Worm (Caenorhabditis elegans) whole organism, L4 larva: ENCODE data around the gene T26H8.5.
A peak's percentile ranks its signal among the peaks of the same experiment; 100 is the strongest.

Experiments
- D1046.2 ChIP-seq: fragments of 200-800 bp; sonication (Bioruptor generic); IDR thresholded peaks from 2 replicates; pipeline ENCODE4 v1.3.6; 2022; ENCODE audit warnings: missing genetic modification characterization, missing compliant biosample characterization
- T20F7.1 ChIP-seq: fragments of 200-800 bp; sonication (Bioruptor generic); optimal IDR thresholded peaks from 2 replicates; lab custom pipeline; 2018; ENCODE audit warnings: mild to moderate bottlenecking, missing genetic modification characterization, missing compliant biosample characterization
- Y75B8A.6 ChIP-seq: fragments of 200-800 bp; sonication (Bioruptor generic); IDR thresholded peaks from 2 replicates; pipeline ENCODE4 v1.3.6; 2022; ENCODE audit warnings: missing genetic modification reagents, missing genetic modification characterization, missing compliant biosample characterization
- aha-1 ChIP-seq: fragments of 150-350 bp; peaks from one replicate; lab custom pipeline; 2014; ENCODE audit warnings: missing biosample characterization, missing genetic modification characterization
- ama-1 ChIP-seq: fragments of 150-350 bp; optimal IDR thresholded peaks from 2 replicates; lab custom pipeline; 2014; ENCODE audit warnings: inconsistent platforms, mixed read lengths
- arid-1 ChIP-seq: fragments of 200-800 bp; sonication (Bioruptor generic); conservative IDR thresholded peaks from 2 replicates; pipeline ENCODE4 v1.3.6; 2022; ENCODE audit warnings: missing genetic modification reagents, missing genetic modification characterization, missing compliant biosample characterization
- attf-4 ChIP-seq: sonication (generic microtip); optimal IDR thresholded peaks from 3 replicates; lab custom pipeline; 2017; ENCODE audit warnings: missing biosample characterization, missing genetic modification characterization
- ceh-28 ChIP-seq: fragments of 150-350 bp; optimal IDR thresholded peaks from 2 replicates; lab custom pipeline; 2014; ENCODE audit warnings: missing biosample characterization, missing genetic modification reagents, missing genetic modification characterization
- ceh-62 ChIP-seq: sonication (generic microtip); optimal IDR thresholded peaks from 2 replicates; lab custom pipeline; 2017; ENCODE audit warnings: missing biosample characterization, missing genetic modification characterization
- ces-1 ChIP-seq: fragments of 150-350 bp; sonication (generic microtip); optimal IDR thresholded peaks from 4 replicates; lab custom pipeline; 2014; ENCODE audit warnings: missing biosample characterization, missing genetic modification reagents, missing genetic modification characterization
- daf-12 ChIP-seq: fragments of 150-350 bp; optimal IDR thresholded peaks from 2 replicates; lab custom pipeline; 2014; ENCODE audit warnings: missing biosample characterization, missing genetic modification reagents, missing genetic modification characterization
- daf-16 ChIP-seq, 3 experiments: sonication (generic microtip); optimal IDR thresholded peaks; 2 replicates each; lab custom pipeline; 2016 to 2017; ENCODE audit warnings: missing genetic modification characterization in 3 of 3, missing genetic modification reagents in 3 of 3, mild to moderate bottlenecking in 2 of 3, missing compliant biosample characterization in 2 of 3, missing biosample characterization in 1 of 3, moderate library complexity in 1 of 3
- daf-19 ChIP-seq: fragments of 200-800 bp; sonication (Bioruptor generic); conservative IDR thresholded peaks from 2 replicates; pipeline ENCODE4 v1.3.6; 2022; ENCODE audit warnings: missing genetic modification characterization, missing compliant biosample characterization
- duxl-1 ChIP-seq: sonication (generic microtip); optimal IDR thresholded peaks from 2 replicates; lab custom pipeline; 2016; ENCODE audit warnings: mild to moderate bottlenecking, missing genetic modification characterization, moderate library complexity, missing compliant biosample characterization; ENCODE audit not compliant: poor library complexity
- dve-1 ChIP-seq: sonication (generic microtip); optimal IDR thresholded peaks from 2 replicates; lab custom pipeline; 2017; ENCODE audit warnings: antibody characterized with exemption, mild to moderate bottlenecking, missing genetic modification characterization, missing compliant biosample characterization; ENCODE audit not compliant: insufficient read depth
- fos-1 ChIP-seq: fragments of 150-350 bp; optimal IDR thresholded peaks from 2 replicates; lab custom pipeline; 2014; ENCODE audit warnings: missing biosample characterization, missing genetic modification characterization
- lin-38 ChIP-seq: fragments of 200-800 bp; sonication (Bioruptor generic); IDR thresholded peaks from 2 replicates; pipeline ENCODE4 v1.3.6; 2022; ENCODE audit warnings: missing genetic modification reagents, missing genetic modification characterization, missing compliant biosample characterization
- lsy-2 ChIP-seq, 2 experiments: fragments of 150-350 bp in 1 of 2; sonication (generic microtip) in 1 of 2; optimal IDR thresholded peaks; 2 replicates each; lab custom pipeline; 2014 to 2017; ENCODE audit warnings: missing biosample characterization in 2 of 2, missing genetic modification characterization in 2 of 2
- mes-2 ChIP-seq: sonication (generic microtip); optimal IDR thresholded peaks from 2 replicates; lab custom pipeline; 2016; ENCODE audit warnings: missing genotype, mild to moderate bottlenecking, missing genetic modification characterization, missing compliant biosample characterization; ENCODE audit not compliant: poor library complexity, severe bottlenecking
- mxl-2 ChIP-seq: fragments of 200-800 bp; sonication (Bioruptor generic); conservative IDR thresholded peaks from 2 replicates; pipeline ENCODE4 v1.3.6; 2022; ENCODE audit warnings: missing genetic modification reagents, missing genetic modification characterization, missing compliant biosample characterization
- nhr-11 ChIP-seq: fragments of 150-350 bp; optimal IDR thresholded peaks from 2 replicates; lab custom pipeline; 2014; ENCODE audit warnings: missing biosample characterization, missing genetic modification characterization
- nhr-48 ChIP-seq: sonication (generic microtip); optimal IDR thresholded peaks from 2 replicates; lab custom pipeline; 2016; ENCODE audit warnings: mild to moderate bottlenecking, missing genetic modification characterization, missing compliant biosample characterization
- nhr-6 ChIP-seq: fragments of 150-350 bp; optimal IDR thresholded peaks from 2 replicates; lab custom pipeline; 2014; ENCODE audit warnings: missing biosample characterization, missing genetic modification characterization
- pha-4 ChIP-seq, 2 experiments: fragments of 150-350 bp in 1 of 2; fragments of 200-800 bp in 1 of 2; sonication (Bioruptor generic) in 1 of 2; IDR thresholded peaks in 1 of 2; optimal IDR thresholded peaks in 1 of 2; 2 replicates each; pipeline versions ENCODE4 v1.3.6 to Lab custom; 2014 to 2022; ENCODE audit warnings: missing genetic modification characterization in 2 of 2, missing genetic modification reagents in 2 of 2, missing biosample characterization in 1 of 2, missing compliant biosample characterization in 1 of 2
- sdz-12 ChIP-seq: fragments of 200-800 bp; sonication (Bioruptor generic); optimal IDR thresholded peaks from 2 replicates; lab custom pipeline; 2018; ENCODE audit warnings: mild to moderate bottlenecking, missing genetic modification characterization, missing compliant biosample characterization
- snpc-4 ChIP-seq: fragments of 150-350 bp; optimal IDR thresholded peaks from 2 replicates; lab custom pipeline; 2014; ENCODE audit warnings: missing biosample characterization, missing genetic modification characterization
- tag-97 ChIP-seq: fragments of 200-800 bp; sonication (Bioruptor generic); IDR thresholded peaks from 2 replicates; pipeline ENCODE4 v1.3.6; 2022; ENCODE audit warnings: missing genetic modification characterization, missing compliant biosample characterization
- unc-130 ChIP-seq: sonication (generic microtip); optimal IDR thresholded peaks from 2 replicates; lab custom pipeline; 2016; ENCODE audit warnings: missing genetic modification reagents, missing genetic modification characterization, missing compliant biosample characterization
- unc-62 ChIP-seq, 3 experiments: fragments of 150-350 bp in 1 of 3; sonication (generic microtip); optimal IDR thresholded peaks in 2 of 3; peaks in 1 of 3; 1 replicate in 1 of 3; 2 replicates in 2 of 3; lab custom pipeline; 2014 to 2017; ENCODE audit warnings: missing biosample characterization in 3 of 3, missing genetic modification characterization in 3 of 3, missing genetic modification reagents in 3 of 3, missing genotype in 1 of 3
- vab-7 ChIP-seq: fragments of 200-800 bp; sonication (Bioruptor generic); IDR thresholded peaks from 2 replicates; pipeline ENCODE4 v1.3.6; 2022; ENCODE audit warnings: missing genetic modification reagents, missing genetic modification characterization, missing compliant biosample characterization
- zfp-2 ChIP-seq: sonication (generic microtip); optimal IDR thresholded peaks from 2 replicates; lab custom pipeline; 2016; ENCODE audit warnings: mild to moderate bottlenecking, missing genetic modification characterization, missing compliant biosample characterization

Gene T26H8.5

DNA sequence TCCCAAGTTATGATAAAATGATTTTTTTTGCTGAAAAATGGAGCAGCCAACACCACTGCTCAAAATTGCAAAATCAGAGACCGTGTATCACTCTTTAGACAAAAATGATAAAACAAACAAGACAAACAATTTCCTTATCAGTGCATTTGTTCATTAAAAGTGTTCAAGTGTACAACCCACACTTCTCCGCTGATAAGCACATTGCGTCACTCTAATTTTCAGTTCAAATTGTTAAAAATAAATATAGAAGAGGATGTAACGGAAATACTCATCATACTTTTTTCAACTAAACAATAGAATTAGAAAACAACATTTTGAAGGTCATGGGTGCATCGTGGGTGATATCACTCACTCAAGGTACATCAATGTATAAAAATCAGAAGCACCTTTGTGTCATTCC, 13.2 kb upstream of the T26H8.5 start, which contains the start of gene nhr-291 (continued):
- TF ChIP-seq Y75B8A.6 (GFP tag; lab: Robert Waterston, UW) = no peak

- TF ChIP-seq nhr-6 (tag; lab: Kevin White, UChicago) (no peak), daf-16 (GFP tag; optimal IDR thresholded peaks at IDR 0.05; lab: Kevin White, UChicago) (no peak), daf-16 (tag; optimal IDR thresholded peaks at IDR 0.05; lab: Kevin White, UChicago) (peak; percentile 90)
Measured at ce11 chrV:15315827-15316527, 10.6 kb upstream of the T26H8.5 start, which contains the start of the genes srt-22 and nhr-246. srt-22 (minus strand) TSS chrV:15315927. nhr-246 (plus strand) TSS chrV:15316477.

ce11 chrV:15313529-15313928, 8.1 kb upstream of the T26H8.5 start:
- TF ChIP-seq unc-62 (GFP tag; optimal IDR thresholded peaks at IDR 0.05 in 1 of 2; lab: Kevin White, UChicago) (peak in 1 of 2 experiments; percentile 81), unc-62 (tag; optimal IDR thresholded peaks at IDR 0.05; lab: Kevin White, UChicago) (no peak), daf-12 (tag; lab: Kevin White, UChicago) (no peak), aha-1 (tag; lab: Kevin White, UChicago) (peak; percentile 69)

ce11 chrV:15310780-15311179, 5.4 kb upstream of the T26H8.5 start, which contains the start of gene irld-62:
irld-62 (plus strand) TSS chrV:15311080.
- no peak for TF ChIP-seq fos-1
- TF ChIP-seq, all 104 proteins: peak for 0

DNA sequence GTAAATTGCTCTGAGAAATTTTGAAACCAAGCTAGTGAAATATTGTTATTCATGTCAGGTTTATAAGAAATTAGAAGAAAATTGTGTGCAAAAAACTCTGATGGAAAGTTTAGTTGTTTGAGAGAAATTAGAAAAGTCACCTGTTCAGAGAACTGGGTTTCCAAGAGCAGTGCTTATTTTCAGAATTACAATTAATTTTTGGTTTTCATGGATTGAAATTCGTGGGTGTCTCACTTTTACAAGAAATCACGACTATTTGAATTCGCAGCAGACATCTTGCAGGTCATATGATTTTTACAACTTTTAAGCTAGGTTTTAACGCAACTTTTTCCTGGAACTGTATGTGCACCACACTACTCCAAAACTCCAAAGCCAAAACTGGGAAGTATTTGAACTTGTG, 3.6 kb upstream of the T26H8.5 start, which contains the start of gene srz-10:
Gene srz-10 (minus strand): TSS at position 88 of the 400 bp plus-strand sequence.
- TF ChIP-seq snpc-4 (tag; lab: Kevin White, UChicago) = no peak
- TF ChIP-seq duxl-1 = no peak
- no peak for TF ChIP-seq ces-1 (GFP tag; lab: Kevin White, UChicago)
- no peak for TF ChIP-seq nhr-6 (tag; lab: Kevin White, UChicago)
- no peak for TF ChIP-seq ama-1 (lab: Kevin White, UChicago)
- TF ChIP-seq T20F7.1 = no peak
- no peak for TF ChIP-seq D1046.2 (GFP tag; lab: Robert Waterston, UW)
- TF ChIP-seq lsy-2 (tag; optimal IDR thresholded peaks at IDR 0.05; lab: Kevin White, UChicago) = no peak
- no peak for TF ChIP-seq nhr-11 (tag; lab: Kevin White, UChicago)
- TF ChIP-seq ceh-62 (tag; lab: Kevin White, UChicago) = no peak
- TF ChIP-seq zfp-2 (tag; lab: Kevin White, UChicago) = no peak
- no peak for TF ChIP-seq tag-97 (GFP tag; lab: Robert Waterston, UW)
- TF ChIP-seq vab-7 (GFP tag; lab: Robert Waterston, UW) = no peak
- no peak for TF ChIP-seq lin-38
- TF ChIP-seq pha-4 (GFP tag; IDR thresholded peaks at IDR 0.05; lab: Robert Waterston, UW) = no peak
- no peak for TF ChIP-seq pha-4 (tag; optimal IDR thresholded peaks at IDR 0.05; lab: Kevin White, UChicago)
- TF ChIP-seq sdz-12 = no peak
- TF ChIP-seq daf-19 (GFP tag; lab: Robert Waterston, UW) = no peak
- no peak for TF ChIP-seq nhr-48
- TF ChIP-seq dve-1 = no peak
- TF ChIP-seq mxl-2 (GFP tag; lab: Robert Waterston, UW) = no peak

DNA sequence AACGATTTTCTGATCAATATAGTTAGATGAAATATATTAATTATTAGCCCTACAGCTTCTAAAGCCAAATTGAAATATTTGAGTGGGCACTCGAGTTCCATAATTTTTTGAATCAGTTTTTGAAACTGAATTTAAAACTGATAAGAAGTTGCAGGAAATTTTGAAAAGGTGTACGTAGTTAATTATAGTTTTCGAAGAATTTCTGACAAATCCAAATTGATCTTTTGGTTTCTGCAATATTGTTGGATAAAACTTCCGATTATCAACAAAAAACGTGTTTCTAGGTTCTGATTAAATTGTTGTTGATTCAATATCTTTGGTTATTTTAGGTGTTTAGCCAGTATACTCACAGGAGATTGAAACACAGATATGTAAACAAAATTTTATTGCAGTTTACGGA, 1.3 kb upstream of the T26H8.5 start, which contains the start of gene T26H8.4:
Gene T26H8.4 (minus strand): TSS at position 101 of the 400 bp plus-strand sequence.
- no peak for TF ChIP-seq arid-1 (GFP tag; lab: Robert Waterston, UW)
- TF ChIP-seq ceh-28 (tag; lab: Kevin White, UChicago) = no peak
- TF ChIP-seq mxl-2 (GFP tag; lab: Robert Waterston, UW) = no peak
- TF ChIP-seq attf-4 = no peak
- TF ChIP-seq mes-2 = no peak
- no peak for TF ChIP-seq unc-130 (GFP tag; lab: Kevin White, UChicago)
